Fruit fly (Drosophila melanogaster): Measurements from ENCODE around the gene Pkcdelta.

The Pkcdelta gene

dm6 chrX:12473953-12474468, 42.0 kb downstream of the Pkcdelta start (continued):
- TF ChIP-seq B-H1 (GFP tag; IDR thresholded peaks at IDR 0.05) (peak; percentile 66), zf30C (GFP tag; optimal IDR thresholded peaks at IDR 0.05) (no peak), abd-A (tag; optimal IDR thresholded peaks at IDR 0.05) (peak; percentile 81), caup (GFP tag; optimal IDR thresholded peaks at IDR 0.05; ENCODE audit: severe bottlenecking) (peak; percentile 74), CG6765 (GFP tag; optimal IDR thresholded peaks at IDR 0.05) (peak; percentile 14), stc (GFP tag; IDR thresholded peaks at IDR 0.05) (peak; percentile 69), pfk (GFP tag; optimal IDR thresholded peaks at IDR 0.05) (no peak), CG10274 (GFP tag; optimal IDR thresholded peaks at IDR 0.05) (peak; percentile 39), CG13424 (tag; optimal IDR thresholded peaks at IDR 0.05) (peak; percentile 91), CG6791 (GFP tag; IDR thresholded peaks at IDR 0.05; ENCODE audit: partially characterized antibody) (no peak), bigmax (GFP tag; optimal IDR thresholded peaks at IDR 0.05) (no peak), p53 (GFP tag; optimal IDR thresholded peaks at IDR 0.05) (no peak), Atf-2 (GFP tag; optimal IDR thresholded peaks at IDR 0.05) (no peak), CG10959 (GFP tag; IDR thresholded peaks at IDR 0.05) (peak; percentile 47; the same call in 1 of the 2 replicates), CG34224 (GFP tag; IDR thresholded peaks at IDR 0.05; ENCODE audit: partially characterized antibody) (no peak), CG16813 (GFP tag; IDR thresholded peaks at IDR 0.05; ENCODE audit: partially characterized antibody) (no peak), Dip3 (GFP tag; optimal IDR thresholded peaks at IDR 0.05) (no peak), CG2120 (GFP tag; optimal IDR thresholded peaks at IDR 0.05) (peak; percentile 69), chif (GFP tag; optimal IDR thresholded peaks at IDR 0.05) (peak in 1 of 2 experiments; percentile 26), insv (GFP tag; optimal IDR thresholded peaks at IDR 0.05) (peak in 1 of 2 experiments; percentile 58), CG4854 (GFP tag; optimal IDR thresholded peaks at IDR 0.05) (no peak), CG43689 (GFP tag; IDR thresholded peaks at IDR 0.05) (no peak), jigr1 (GFP tag; IDR thresholded peaks at IDR 0.05) (no peak; the same call in 2 of the 3 replicates), wor (GFP tag; IDR thresholded peaks at IDR 0.05) (peak; percentile 56), Abd-B (GFP tag; optimal IDR thresholded peaks at IDR 0.05) (peak; percentile 77), Mrtf (GFP tag; IDR thresholded peaks at IDR 0.05) (0 out of 3 replicates have a peak, but pooled peaks have one; percentile 52), CG9817 (tag; optimal IDR thresholded peaks at IDR 0.05) (peak; percentile 84), az2 (GFP tag; optimal IDR thresholded peaks at IDR 0.05) (peak; percentile 64), odd (GFP tag; optimal IDR thresholded peaks at IDR 0.05) (peak; percentile 79), Gsc (GFP tag; IDR thresholded peaks at IDR 0.05) (no peak), CG2199 (GFP tag; IDR thresholded peaks at IDR 0.05) (no peak), CG14014 (GFP tag; IDR thresholded peaks at IDR 0.05) (peak; percentile 76), CG11456 (GFP tag; IDR thresholded peaks at IDR 0.05) (0 out of 3 replicates have a peak, but pooled peaks have one; percentile 23), CG13287 (GFP tag; IDR thresholded peaks at IDR 0.05; ENCODE audit: partially characterized antibody) (no peak; the same call in 1 of the 2 replicates), pnt (GFP tag; optimal IDR thresholded peaks at IDR 0.05) (peak; percentile 14), CG14667 (GFP tag; IDR thresholded peaks at IDR 0.05) (peak; percentile 22; the same call in 1 of the 2 replicates), PHDP (tag; optimal IDR thresholded peaks at IDR 0.05) (peak; percentile 84), pros (GFP tag; optimal IDR thresholded peaks at IDR 0.05) (no peak), ftz-f1 (GFP tag; optimal IDR thresholded peaks at IDR 0.05) (no peak), CG17612 (GFP tag; IDR thresholded peaks at IDR 0.05) (peak; percentile 36; the same call in 1 of the 2 replicates), pzg (GFP tag; optimal IDR thresholded peaks at IDR 0.05) (no peak), Dad (GFP tag; optimal IDR thresholded peaks at IDR 0.05) (no peak), amos (GFP tag; IDR thresholded peaks at IDR 0.05; ENCODE audit: partially characterized antibody) (no peak), tup (GFP tag; optimal IDR thresholded peaks at IDR 0.05) (no peak), CG31388 (GFP tag; optimal IDR thresholded peaks at IDR 0.05) (no peak), emc (GFP tag; optimal IDR thresholded peaks at IDR 0.05) (no peak), nerfin-1 (tag; optimal IDR thresholded peaks at IDR 0.05) (peak; percentile 66), dysf (GFP tag; IDR thresholded peaks at IDR 0.05) (peak; percentile 91), CG32767 (GFP tag; IDR thresholded peaks at IDR 0.05) (peak; percentile 18; the same call in 1 of the 2 replicates), CG3065 (GFP tag; optimal IDR thresholded peaks at IDR 0.05) (peak; percentile 9)
